Worm (Caenorhabditis elegans): ENCODE data around the gene Y49A3A.4.

DNA sequence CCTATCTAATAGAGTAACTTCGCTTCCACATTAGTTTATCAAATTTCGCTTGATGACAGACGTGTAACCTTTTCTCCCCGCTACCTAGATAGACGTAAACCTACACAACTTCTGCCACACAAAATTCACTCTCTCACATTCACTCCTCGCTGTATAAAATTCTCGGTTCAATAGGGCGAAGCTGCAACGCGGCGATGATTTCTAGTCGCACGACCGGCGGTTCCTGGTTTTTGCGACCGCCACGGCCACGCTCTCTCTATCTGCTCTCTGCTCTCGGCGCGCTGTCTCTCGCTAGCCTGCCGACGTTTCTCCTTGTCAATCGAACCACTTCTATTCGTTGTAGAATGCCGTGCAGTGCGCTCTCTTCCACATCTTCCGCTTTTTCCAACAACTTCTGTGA is 7.7 kb downstream of the Y49A3A.4 start:
- TF ChIP-seq nhr-11 (tag; optimal IDR thresholded peaks at IDR 0.05) (no peak), jun-1 (tag; optimal IDR thresholded peaks at IDR 0.05) (peak; percentile 60), nhr-25 (tag; optimal IDR thresholded peaks at IDR 0.05) (peak; percentile 86), ZK546.5 (tag; optimal IDR thresholded peaks at IDR 0.05) (no peak), zag-1 (tag; optimal IDR thresholded peaks at IDR 0.05) (no peak), elt-3 (tag; optimal IDR thresholded peaks at IDR 0.05) (peak in 1 of 3 experiments; percentile 11), tbx-2 (tag; optimal IDR thresholded peaks at IDR 0.05) (peak; percentile 19), nhr-77 (tag; optimal IDR thresholded peaks at IDR 0.05) (no peak), lin-39 (tag; optimal IDR thresholded peaks at IDR 0.05) (peak; percentile 94), sea-2 (GFP tag; optimal IDR thresholded peaks at IDR 0.05) (no peak), snpc-4 (tag; optimal IDR thresholded peaks at IDR 0.05) (peak; percentile 89), elt-2 (tag; optimal IDR thresholded peaks at IDR 0.05) (peak; percentile 82)
